ENCODE assay signal across 2 worm cellular contexts in the genomic region with DNA sequence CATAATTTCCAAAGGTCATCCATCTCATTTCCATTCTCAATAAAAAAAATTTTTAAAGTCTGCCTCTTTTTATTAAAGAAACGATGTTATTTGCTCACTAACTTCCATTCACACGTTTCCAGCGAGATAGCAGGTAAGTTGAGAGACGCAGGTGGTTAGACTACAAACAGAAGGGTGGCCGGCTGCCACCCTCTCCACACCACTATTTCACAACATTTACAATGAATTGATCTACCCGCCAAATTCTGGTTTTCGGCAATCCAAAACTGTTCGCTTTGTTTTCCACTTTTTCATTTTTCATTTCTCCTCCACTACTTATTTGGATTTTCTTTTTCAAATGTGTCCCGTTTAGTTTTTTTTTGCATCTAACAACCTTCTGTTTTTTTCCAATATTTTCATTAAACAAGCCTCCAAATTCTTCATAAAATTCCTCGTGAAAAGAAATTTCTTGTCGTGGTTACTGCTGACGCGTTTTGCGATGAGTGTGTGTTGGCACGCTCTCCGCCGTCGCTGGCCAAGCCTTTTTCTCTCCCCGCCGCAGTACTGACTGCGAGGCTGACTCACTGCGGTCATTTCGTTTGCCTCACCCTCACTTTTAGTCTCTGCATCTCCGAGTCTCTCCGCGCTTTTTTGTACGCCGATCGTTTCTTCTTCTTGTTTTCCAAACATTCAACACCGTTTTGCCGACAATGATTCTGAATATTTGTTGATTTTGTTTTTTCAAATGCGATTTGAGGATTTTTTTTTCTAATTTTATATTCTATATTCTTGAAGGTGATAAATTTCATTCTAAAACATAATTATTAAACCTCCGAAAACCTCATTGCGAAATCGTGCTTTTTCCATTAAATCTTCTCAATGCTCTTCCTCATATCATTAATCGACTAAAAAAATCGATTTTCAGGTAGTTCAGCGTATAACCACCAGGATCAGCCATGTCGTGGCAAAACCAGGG.
TF ChIP-seq lines count a peak whose summit lies in the region.

A gene (plus strand): TSS at position 905 of the 955 bp plus-strand sequence.

TF ChIP-seq in whole organism, L2 larva, 48 proteins besides CTCF, POLR2A, EP300 and RAD21 (continued from another document):
- TF ChIP-seq skn-1 (tag; optimal IDR thresholded peaks at IDR 0.05; lab: Kevin White, UChicago) (no peak), nhr-6 (tag; optimal IDR thresholded peaks at IDR 0.05; lab: Kevin White, UChicago) (no peak), aly-2 (tag; optimal IDR thresholded peaks at IDR 0.05; lab: Kevin White, UChicago) (no peak), nhr-25 (tag; optimal IDR thresholded peaks at IDR 0.05; lab: Kevin White, UChicago) (peak; percentile 81), lin-11 (tag; optimal IDR thresholded peaks at IDR 0.05; lab: Kevin White, UChicago) (peak; percentile 26), lin-13 (GFP tag; optimal IDR thresholded peaks at IDR 0.05; lab: Kevin White, UChicago) (peak; percentile 61), nhr-11 (tag; optimal IDR thresholded peaks at IDR 0.05; lab: Kevin White, UChicago) (no peak), unc-39 (tag; optimal IDR thresholded peaks at IDR 0.05; lab: Kevin White, UChicago) (no peak), ztf-11 (tag; optimal IDR thresholded peaks at IDR 0.05; lab: Kevin White, UChicago) (no peak), nhr-23 (tag; optimal IDR thresholded peaks at IDR 0.05; lab: Kevin White, UChicago) (no peak), ama-1 (optimal IDR thresholded peaks at IDR 0.05; lab: Kevin White, UChicago) (no peak), ceh-16 (tag; optimal IDR thresholded peaks at IDR 0.05; lab: Kevin White, UChicago) (no peak), nhr-10 (tag; optimal IDR thresholded peaks at IDR 0.05; lab: Kevin White, UChicago) (no peak), sma-3 (GFP tag; optimal IDR thresholded peaks at IDR 0.05; lab: Kevin White, UChicago) (peak; percentile 81), sma-9 (GFP tag; optimal IDR thresholded peaks at IDR 0.05; lab: Kevin White, UChicago) (peak; percentile 58), sma-9 (tag; optimal IDR thresholded peaks at IDR 0.05; lab: Kevin White, UChicago) (no peak), unc-55 (GFP tag; optimal IDR thresholded peaks at IDR 0.05; lab: Kevin White, UChicago) (peak; percentile 39), blmp-1 (tag; optimal IDR thresholded peaks at IDR 0.05; lab: Kevin White, UChicago; ENCODE audit: insufficient read depth) (peak; percentile 48), lin-39 (tag; optimal IDR thresholded peaks at IDR 0.05; lab: Kevin White, UChicago) (no peak), nhr-129 (tag; optimal IDR thresholded peaks at IDR 0.05; lab: Kevin White, UChicago) (peak; percentile 68), nhr-12 (tag; optimal IDR thresholded peaks at IDR 0.05; lab: Kevin White, UChicago) (no peak), peb-1 (tag; optimal IDR thresholded peaks at IDR 0.05; lab: Kevin White, UChicago) (no peak), R02D3.7 (tag; optimal IDR thresholded peaks at IDR 0.05; lab: Kevin White, UChicago) (no peak), gmeb-1 (tag; optimal IDR thresholded peaks at IDR 0.05; lab: Kevin White, UChicago) (peak; percentile 31), elt-1 (tag; optimal IDR thresholded peaks at IDR 0.05; lab: Kevin White, UChicago) (no peak), mdl-1 (tag; optimal IDR thresholded peaks at IDR 0.05; lab: Kevin White, UChicago) (peak; percentile 28 to 29), alr-1 (tag; optimal IDR thresholded peaks at IDR 0.05; lab: Kevin White, UChicago) (no peak), dmd-4 (tag; optimal IDR thresholded peaks at IDR 0.05; lab: Kevin White, UChicago) (no peak), ztf-1 (GFP tag; conservative IDR thresholded peaks at IDR 0.05; lab: Robert Waterston, UW) (no peak)

TF ChIP-seq in whole organism, L4 larva, 104 proteins besides CTCF, POLR2A, EP300 and RAD21 (continued from another document):
- TF ChIP-seq mdl-1 (tag; optimal IDR thresholded peaks at IDR 0.05; lab: Kevin White, UChicago) (peak in 1 of 2 experiments; percentile 78), dpl-1 (GFP tag; optimal IDR thresholded peaks at IDR 0.05; lab: Kevin White, UChicago) (peak; percentile 58), mxl-2 (GFP tag; conservative IDR thresholded peaks at IDR 0.05; lab: Robert Waterston, UW) (no peak), ceh-32 (tag; optimal IDR thresholded peaks at IDR 0.05; lab: Kevin White, UChicago; ENCODE audit: poor library complexity) (no peak), sdz-12 (GFP tag; optimal IDR thresholded peaks at IDR 0.05; lab: Kevin White, UChicago) (no peak), unc-39 (tag; optimal IDR thresholded peaks at IDR 0.05; lab: Kevin White, UChicago) (no peak), lin-39 (tag; optimal IDR thresholded peaks at IDR 0.05; lab: Kevin White, UChicago) (no peak), D1046.2 (GFP tag; IDR thresholded peaks at IDR 0.05; lab: Robert Waterston, UW) (no peak), daf-16 (GFP tag; optimal IDR thresholded peaks at IDR 0.05; lab: Kevin White, UChicago) (no peak), daf-16 (tag; optimal IDR thresholded peaks at IDR 0.05; lab: Kevin White, UChicago) (peak; percentile 32), Y75B8A.6 (GFP tag; IDR thresholded peaks at IDR 0.05; lab: Robert Waterston, UW) (no peak), lin-29 (GFP tag; IDR thresholded peaks at IDR 0.05; lab: Robert Waterston, UW) (0 out of 2 replicates have a peak, but pooled peaks have one; percentile 18), mdt-29 (GFP tag; IDR thresholded peaks at IDR 0.05; lab: Robert Waterston, UW) (no peak), lin-13 (GFP tag; optimal IDR thresholded peaks at IDR 0.05; lab: Kevin White, UChicago) (no peak), aha-1 (tag; lab: Kevin White, UChicago) (peak; percentile 52), madf-9 (GFP tag; conservative IDR thresholded peaks at IDR 0.05; lab: Robert Waterston, UW) (peak; percentile 27; the same call in 1 of the 2 replicates), nhr-11 (tag; optimal IDR thresholded peaks at IDR 0.05; lab: Kevin White, UChicago) (peak; percentile 16), fos-1 (tag; optimal IDR thresholded peaks at IDR 0.05; lab: Kevin White, UChicago) (no peak), F37D6.2 (tag; optimal IDR thresholded peaks at IDR 0.05; lab: Kevin White, UChicago) (no peak), vab-7 (GFP tag; IDR thresholded peaks at IDR 0.05; lab: Robert Waterston, UW) (no peak), hlh-30 (tag; optimal IDR thresholded peaks at IDR 0.05; lab: Kevin White, UChicago; ENCODE audit: insufficient read depth) (peak; percentile 69), lin-38 (GFP tag; IDR thresholded peaks at IDR 0.05; lab: Robert Waterston, UW) (no peak), daf-8 (GFP tag; IDR thresholded peaks at IDR 0.05; lab: Robert Waterston, UW) (no peak), zfp-3 (GFP tag; conservative IDR thresholded peaks at IDR 0.05; lab: Robert Waterston, UW) (no peak), nhr-102 (tag; optimal IDR thresholded peaks at IDR 0.05; lab: Kevin White, UChicago) (peak; percentile 61), zag-1 (tag; optimal IDR thresholded peaks at IDR 0.05; lab: Kevin White, UChicago) (no peak), ZK337.2 (GFP tag; IDR thresholded peaks at IDR 0.05; lab: Robert Waterston, UW) (no peak), Y48G9A.11 (GFP tag; IDR thresholded peaks at IDR 0.05; lab: Robert Waterston, UW) (no peak), dmd-6 (GFP tag; IDR thresholded peaks at IDR 0.05; lab: Robert Waterston, UW) (peak; percentile 64), ceh-28 (tag; optimal IDR thresholded peaks at IDR 0.05; lab: Kevin White, UChicago) (no peak), Y5F2A.4 (GFP tag; optimal IDR thresholded peaks at IDR 0.05; lab: Kevin White, UChicago) (no peak), ZK546.5 (tag; optimal IDR thresholded peaks at IDR 0.05; lab: Kevin White, UChicago) (no peak), lin-15B (tag; optimal IDR thresholded peaks at IDR 0.05; lab: Kevin White, UChicago) (no peak), dmd-8 (GFP tag; IDR thresholded peaks at IDR 0.05; lab: Robert Waterston, UW) (no peak), zip-11 (GFP tag; IDR thresholded peaks at IDR 0.05; lab: Robert Waterston, UW) (no peak), hlh-11 (tag; optimal IDR thresholded peaks at IDR 0.05; lab: Kevin White, UChicago) (peak; percentile 88), nhr-28 (tag; optimal IDR thresholded peaks at IDR 0.05; lab: Kevin White, UChicago) (peak; percentile 71), ztf-11 (tag; optimal IDR thresholded peaks at IDR 0.05; lab: Kevin White, UChicago) (no peak), gei-8 (GFP tag; optimal IDR thresholded peaks at IDR 0.05; lab: Kevin White, UChicago) (no peak), lim-7 (GFP tag; IDR thresholded peaks at IDR 0.05; lab: Robert Waterston, UW) (no peak), pha-4 (GFP tag; IDR thresholded peaks at IDR 0.05; lab: Robert Waterston, UW) (0 out of 2 replicates have a peak, but pooled peaks have one; percentile 45), pha-4 (tag; optimal IDR thresholded peaks at IDR 0.05; lab: Kevin White, UChicago) (no peak), nhr-76 (tag; optimal IDR thresholded peaks at IDR 0.05; lab: Kevin White, UChicago) (no peak), nhr-111 (GFP tag; optimal IDR thresholded peaks at IDR 0.05; lab: Kevin White, UChicago) (no peak), daf-19 (GFP tag; conservative IDR thresholded peaks at IDR 0.05; lab: Robert Waterston, UW) (no peak), lir-3 (tag; optimal IDR thresholded peaks at IDR 0.05; lab: Kevin White, UChicago) (peak; percentile 43), unc-130 (GFP tag; optimal IDR thresholded peaks at IDR 0.05; lab: Kevin White, UChicago) (no peak), saeg-2 (GFP tag; IDR thresholded peaks at IDR 0.05; lab: Robert Waterston, UW) (no peak), nhr-42 (GFP tag; IDR thresholded peaks at IDR 0.05; lab: Robert Waterston, UW) (0 out of 2 replicates have a peak, but pooled peaks have one; percentile 35), aly-2 (tag; optimal IDR thresholded peaks at IDR 0.05; lab: Kevin White, UChicago) (no peak), php-3 (GFP tag; IDR thresholded peaks at IDR 0.05; lab: Robert Waterston, UW) (peak; percentile 61; the same call in 1 of the 2 replicates), spr-3 (GFP tag; optimal IDR thresholded peaks at IDR 0.05; lab: Kevin White, UChicago) (no peak), tag-97 (GFP tag; IDR thresholded peaks at IDR 0.05; lab: Robert Waterston, UW) (no peak), F49E8.2 (tag; optimal IDR thresholded peaks at IDR 0.05; lab: Kevin White, UChicago; ENCODE audit: borderline replicate concordance) (no peak), F26F4.8 (GFP tag; conservative IDR thresholded peaks at IDR 0.05; lab: Robert Waterston, UW) (no peak), duxl-1 (tag; optimal IDR thresholded peaks at IDR 0.05; lab: Kevin White, UChicago; ENCODE audit: poor library complexity) (peak; percentile 13), daf-12 (tag; optimal IDR thresholded peaks at IDR 0.05; lab: Kevin White, UChicago) (no peak), snpc-1.2 (GFP tag; IDR thresholded peaks at IDR 0.05; lab: Robert Waterston, UW) (no peak), ceh-62 (tag; optimal IDR thresholded peaks at IDR 0.05; lab: Kevin White, UChicago) (no peak), nhr-237 (tag; optimal IDR thresholded peaks at IDR 0.05; lab: Kevin White, UChicago) (no peak), zip-2 (tag; optimal IDR thresholded peaks at IDR 0.05; lab: Kevin White, UChicago) (no peak), ceh-44 (GFP tag; IDR thresholded peaks at IDR 0.05; lab: Robert Waterston, UW) (no peak), R02D3.7 (tag; optimal IDR thresholded peaks at IDR 0.05; lab: Kevin White, UChicago) (no peak), dve-1 (tag; optimal IDR thresholded peaks at IDR 0.05; lab: Kevin White, UChicago; ENCODE audit: insufficient read depth) (peak; percentile 82), ctbp-1 (GFP tag; IDR thresholded peaks at IDR 0.05; lab: Robert Waterston, UW) (0 out of 2 replicates have a peak, but pooled peaks have one; percentile 21), F44E2.7 (GFP tag; IDR thresholded peaks at IDR 0.05; lab: Robert Waterston, UW) (no peak), F10B5.3 (tag; optimal IDR thresholded peaks at IDR 0.05; lab: Kevin White, UChicago) (no peak), T20F7.1 (GFP tag; optimal IDR thresholded peaks at IDR 0.05; lab: Kevin White, UChicago) (no peak), T26A8.4 (GFP tag; IDR thresholded peaks at IDR 0.05; lab: Robert Waterston, UW) (0 out of 2 replicates have a peak, but pooled peaks have one; percentile 40), ceh-20 (GFP tag; IDR thresholded peaks at IDR 0.05; lab: Robert Waterston, UW) (0 out of 2 replicates have a peak, but pooled peaks have one; percentile 52), rbr-2 (tag; optimal IDR thresholded peaks at IDR 0.05; lab: Kevin White, UChicago) (peak; percentile 76), mep-1 (tag; optimal IDR thresholded peaks at IDR 0.05; lab: Kevin White, UChicago) (peak; percentile 88), ama-1 (optimal IDR thresholded peaks at IDR 0.05; lab: Kevin White, UChicago) (no peak), Y105C5A.15 (GFP tag; IDR thresholded peaks at IDR 0.05; lab: Robert Waterston, UW) (no peak), lin-1 (GFP tag; IDR thresholded peaks at IDR 0.05; lab: Robert Waterston, UW) (no peak), snpc-4 (tag; optimal IDR thresholded peaks at IDR 0.05; lab: Kevin White, UChicago) (no peak), nhr-48 (tag; optimal IDR thresholded peaks at IDR 0.05; lab: Kevin White, UChicago) (peak; percentile 63), mes-2 (tag; optimal IDR thresholded peaks at IDR 0.05; lab: Kevin White, UChicago; ENCODE audit: poor library complexity, severe bottlenecking) (peak; percentile 68), hif-1 (tag; optimal IDR thresholded peaks at IDR 0.05; lab: Kevin White, UChicago) (peak in 1 of 2 experiments; percentile 48), unc-62 (GFP tag; optimal IDR thresholded peaks at IDR 0.05 in 1 of 2; lab: Kevin White, UChicago) (no peak), unc-62 (tag; optimal IDR thresholded peaks at IDR 0.05; lab: Kevin White, UChicago) (no peak), madf-5 (GFP tag; IDR thresholded peaks at IDR 0.05; lab: Robert Waterston, UW) (no peak), spr-1 (tag; optimal IDR thresholded peaks at IDR 0.05; lab: Kevin White, UChicago) (peak; percentile 82), nhr-77 (tag; optimal IDR thresholded peaks at IDR 0.05; lab: Kevin White, UChicago) (peak; percentile 81), fkh-10 (GFP tag; optimal IDR thresholded peaks at IDR 0.05; lab: Kevin White, UChicago) (no peak)
